Fruit fly (Drosophila melanogaster): ENCODE measurements around the gene CG7990.

Gene CG7990

DNA sequence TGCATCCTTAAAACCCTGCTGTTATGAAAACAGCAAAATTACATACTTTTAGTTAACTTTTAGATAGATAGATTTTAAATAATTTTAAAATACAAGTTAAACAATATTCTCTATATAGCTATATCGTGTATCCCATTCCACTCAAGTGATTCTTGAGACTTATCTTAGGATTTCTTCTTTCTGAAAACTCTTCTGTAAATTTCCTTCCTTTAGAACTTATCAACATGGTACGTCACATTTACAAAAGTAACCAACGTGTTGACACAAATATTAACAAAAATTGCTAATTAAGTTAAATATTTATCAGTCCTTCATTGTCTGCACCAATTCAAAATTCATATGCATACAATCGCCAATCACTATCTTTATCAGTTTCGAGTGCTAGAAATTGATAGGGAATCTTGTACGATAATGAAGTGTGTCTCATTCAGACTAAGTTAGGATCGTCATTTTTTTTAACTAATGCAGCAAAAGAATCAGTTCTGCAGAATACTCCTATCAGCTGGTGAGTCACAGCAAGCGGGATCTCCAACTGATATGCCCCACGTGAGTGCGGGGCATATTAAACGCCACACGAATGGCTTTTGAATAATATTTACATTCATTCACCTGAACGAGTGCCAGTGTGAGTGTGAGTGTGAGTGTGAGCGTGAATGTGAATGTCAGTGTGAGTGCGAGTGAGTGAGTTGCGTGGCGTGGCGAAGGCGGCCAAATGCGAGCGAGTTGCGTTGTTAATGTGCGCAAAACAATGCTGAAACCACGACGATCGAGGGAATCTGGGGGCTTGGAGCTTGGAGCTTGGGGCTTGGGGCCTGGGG, 34.0 kb downstream of the CG7990 start (continued):
- TF ChIP-seq zfh2 (GFP tag; optimal IDR thresholded peaks at IDR 0.05) = no peak
- TF ChIP-seq CG10274 (GFP tag; optimal IDR thresholded peaks at IDR 0.05) = no peak
- TF ChIP-seq en (GFP tag; optimal IDR thresholded peaks at IDR 0.05) = no peak
- no peak for TF ChIP-seq CG6791 (GFP tag; IDR thresholded peaks at IDR 0.05; ENCODE audit: partially characterized antibody)
- no peak for TF ChIP-seq seq (GFP tag; IDR thresholded peaks at IDR 0.05)
- TF ChIP-seq CG10462 (GFP tag; optimal IDR thresholded peaks at IDR 0.05) = no peak
- no peak for TF ChIP-seq onecut (GFP tag; IDR thresholded peaks at IDR 0.05)
- no peak for TF ChIP-seq CG2116 (GFP tag; optimal IDR thresholded peaks at IDR 0.05)
- peak; percentile 45 for TF ChIP-seq CG9932 (GFP tag; IDR thresholded peaks at IDR 0.05)
- TF ChIP-seq CG16813 (GFP tag; IDR thresholded peaks at IDR 0.05; ENCODE audit: partially characterized antibody) = no peak
- no peak for TF ChIP-seq CG4820 (GFP tag; optimal IDR thresholded peaks at IDR 0.05)
- no peak for TF ChIP-seq CG18476 (GFP tag; optimal IDR thresholded peaks at IDR 0.05)
- TF ChIP-seq Med (GFP tag) = peak; percentile 80
- TF ChIP-seq Hey (tag; optimal IDR thresholded peaks at IDR 0.05) = no peak
- TF ChIP-seq CG3995 (GFP tag; optimal IDR thresholded peaks at IDR 0.05) = no peak
- TF ChIP-seq ap (GFP tag; IDR thresholded peaks at IDR 0.05) = no peak
- TF ChIP-seq wor (GFP tag; IDR thresholded peaks at IDR 0.05) = no peak
- TF ChIP-seq Awh (GFP tag; IDR thresholded peaks at IDR 0.05) = no peak
- no peak for TF ChIP-seq sim (GFP tag; IDR thresholded peaks at IDR 0.05)
- TF ChIP-seq CG13287 (GFP tag; IDR thresholded peaks at IDR 0.05; ENCODE audit: partially characterized antibody) = 0 out of 2 replicates have a peak, but pooled peaks have one; percentile 24
- TF ChIP-seq CG15696 (tag; optimal IDR thresholded peaks at IDR 0.05) = no peak
- no peak for TF ChIP-seq Bgb (GFP tag; IDR thresholded peaks at IDR 0.05; ENCODE audit: partially characterized antibody)
- no peak for TF ChIP-seq CG11504 (tag; optimal IDR thresholded peaks at IDR 0.05)
- no peak for TF ChIP-seq ham (GFP tag; IDR thresholded peaks at IDR 0.05)
- no peak for TF ChIP-seq GATAe (GFP tag; conservative IDR thresholded peaks at IDR 0.05)
- TF ChIP-seq CG12744 (GFP tag; optimal IDR thresholded peaks at IDR 0.05) = no peak
- TF ChIP-seq D19B (GFP tag; optimal IDR thresholded peaks at IDR 0.05) = peak; percentile 51
- TF ChIP-seq CrebB (tag; optimal IDR thresholded peaks at IDR 0.05) = no peak
- no peak for TF ChIP-seq CG13775 (GFP tag; optimal IDR thresholded peaks at IDR 0.05)
- TF ChIP-seq stwl (tag; optimal IDR thresholded peaks at IDR 0.05) = no peak
- TF ChIP-seq CG4282 (GFP tag; optimal IDR thresholded peaks at IDR 0.05) = no peak
- no peak for TF ChIP-seq Sry-δ (GFP tag; optimal IDR thresholded peaks at IDR 0.05)
- no peak for TF ChIP-seq peb (GFP tag; IDR thresholded peaks at IDR 0.05)
- no peak for TF ChIP-seq zf30C (GFP tag; optimal IDR thresholded peaks at IDR 0.05)
- TF ChIP-seq CG12219 (GFP tag; optimal IDR thresholded peaks at IDR 0.05) = peak; percentile 27
- no peak for TF ChIP-seq B-H2 (GFP tag; optimal IDR thresholded peaks at IDR 0.05)
- peak; percentile 57; the same call in 1 of the 3 replicates for TF ChIP-seq so (GFP tag; IDR thresholded peaks at IDR 0.05)
- no peak for TF ChIP-seq CG12155 (GFP tag; optimal IDR thresholded peaks at IDR 0.05)
- TF ChIP-seq dm (GFP tag; optimal IDR thresholded peaks at IDR 0.05) = no peak
- TF ChIP-seq vvl (GFP tag; IDR thresholded peaks at IDR 0.05) = peak; percentile 93
- TF ChIP-seq Hr51 (GFP tag; optimal IDR thresholded peaks at IDR 0.05) = no peak
- TF ChIP-seq CG14710 (tag; optimal IDR thresholded peaks at IDR 0.05) = no peak
- peak; percentile 37 for TF ChIP-seq HmgZ (tag; optimal IDR thresholded peaks at IDR 0.05)
- TF ChIP-seq Dad (GFP tag; optimal IDR thresholded peaks at IDR 0.05) = no peak
- TF ChIP-seq Dref (GFP tag; IDR thresholded peaks at IDR 0.05) = no peak
- no peak for TF ChIP-seq CG6689 (GFP tag; IDR thresholded peaks at IDR 0.05)
- TF ChIP-seq disco-r (GFP tag; optimal IDR thresholded peaks at IDR 0.05) = no peak
- TF ChIP-seq lov (optimal IDR thresholded peaks at IDR 0.05) = no peak
- TF ChIP-seq lov (GFP tag; IDR thresholded peaks at IDR 0.05) = 0 out of 3 replicates have a peak, but pooled peaks have one; percentile 46
- TF ChIP-seq pzg (GFP tag; optimal IDR thresholded peaks at IDR 0.05) = no peak

Data from whole organism, embryonic.